Worm (Caenorhabditis elegans): ENCODE results near the gene F16H6.9.

ce11 chrV:18270403-18270802 lies 53.5 kb downstream of the F16H6.9 start, which contains the start of gene Y37H2C.4:
- no peak for TF ChIP-seq ztf-25 (GFP tag; IDR thresholded peaks at IDR 0.05)
- TF ChIP-seq lag-1 (GFP tag; IDR thresholded peaks at IDR 0.05) = no peak
- no peak for TF ChIP-seq hsf-1 (GFP tag; IDR thresholded peaks at IDR 0.05)
- no peak for TF ChIP-seq ztf-28 (GFP tag; IDR thresholded peaks at IDR 0.05)
- TF ChIP-seq athp-1 (tag; optimal IDR thresholded peaks at IDR 0.05) = no peak
- no peak for TF ChIP-seq ekl-4 (GFP tag; IDR thresholded peaks at IDR 0.05)
- TF ChIP-seq hmg-20 (GFP tag; IDR thresholded peaks at IDR 0.05) = no peak
- TF ChIP-seq D2030.7 (GFP tag; IDR thresholded peaks at IDR 0.05) = no peak
- no peak for TF ChIP-seq ceh-27 (GFP tag; optimal IDR thresholded peaks at IDR 0.05)
- TF ChIP-seq B0261.1 (tag; optimal IDR thresholded peaks at IDR 0.05) = no peak
- no peak for TF ChIP-seq sdz-38 (tag; optimal IDR thresholded peaks at IDR 0.05)
- no peak for TF ChIP-seq K12H6.12 (tag; optimal IDR thresholded peaks at IDR 0.05)
- no peak for TF ChIP-seq pha-4 (tag; optimal IDR thresholded peaks at IDR 0.05)
